Worm (Caenorhabditis elegans): ENCODE data around the gene ilys-2.

DNA sequence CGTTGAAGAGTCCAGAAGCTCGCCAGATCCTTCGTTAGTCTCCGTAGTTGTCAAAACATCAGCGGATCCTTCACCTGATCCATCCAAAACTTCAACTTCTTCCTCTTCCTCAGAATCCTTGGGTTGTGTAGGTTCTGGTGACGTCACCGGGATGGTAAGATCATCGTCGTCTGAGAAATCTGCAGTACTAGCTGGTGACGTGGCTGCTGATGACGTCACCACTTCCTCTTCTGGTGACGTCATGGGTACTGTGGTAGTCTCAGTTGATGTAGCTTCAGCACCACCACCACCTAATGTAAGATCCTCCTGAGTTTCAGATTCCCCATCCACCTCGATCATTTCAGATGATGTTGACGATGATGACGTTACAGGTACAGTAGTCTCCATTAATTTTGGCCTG is 6.1 kb upstream of the ilys-2 start:
- TF ChIP-seq W03F9.2 (tag; optimal IDR thresholded peaks at IDR 0.05) (no peak), dao-5 (tag; optimal IDR thresholded peaks at IDR 0.05) (no peak), him-1 (tag; optimal IDR thresholded peaks at IDR 0.05) (no peak)

Measured in whole organism, L4/young adult.